Worm (Caenorhabditis elegans) whole organism, L1 larva: ENCODE measurements around the gene unc-18.

Source experiments
- C34B4.2 ChIP-seq: sonication (generic microtip); optimal IDR thresholded peaks from 2 replicates; lab custom pipeline; 2017; ENCODE audit warnings: mild to moderate bottlenecking, missing genetic modification characterization, missing compliant biosample characterization
- blmp-1 ChIP-seq: fragments of 150-350 bp; optimal IDR thresholded peaks from 2 replicates; lab custom pipeline; 2014; ENCODE audit warnings: missing biosample characterization, missing genetic modification characterization
- egl-27 ChIP-seq, 2 experiments: fragments of 150-350 bp in 1 of 2; sonication (generic microtip); optimal IDR thresholded peaks; 3 replicates each; lab custom pipeline; 2017 to 2018; ENCODE audit warnings: missing biosample characterization in 2 of 2, missing genetic modification characterization in 2 of 2, missing genetic modification reagents in 2 of 2
- fkh-10 ChIP-seq: sonication (generic microtip); optimal IDR thresholded peaks from 2 replicates; lab custom pipeline; 2017; ENCODE audit warnings: missing biosample characterization, missing genetic modification reagents, missing genetic modification characterization
- jun-1 ChIP-seq: fragments of 150-350 bp; optimal IDR thresholded peaks from 2 replicates; lab custom pipeline; 2014; ENCODE audit warnings: missing biosample characterization, missing genetic modification reagents, missing genetic modification characterization
- lin-39 ChIP-seq: fragments of 150-350 bp; optimal IDR thresholded peaks from 2 replicates; lab custom pipeline; 2014; ENCODE audit warnings: missing biosample characterization, missing genetic modification reagents, missing genetic modification characterization
- lsy-2 ChIP-seq, 2 experiments: fragments of 150-350 bp; optimal IDR thresholded peaks; 2 replicates each; lab custom pipeline; 2014; ENCODE audit warnings: missing biosample characterization in 2 of 2, missing genetic modification characterization in 2 of 2
- nhr-12 ChIP-seq: sonication (generic microtip); optimal IDR thresholded peaks from 2 replicates; lab custom pipeline; 2017; ENCODE audit warnings: missing biosample characterization, missing genetic modification characterization
- nhr-20 ChIP-seq: sonication (generic microtip); optimal IDR thresholded peaks from 2 replicates; lab custom pipeline; 2016; ENCODE audit warnings: mild to moderate bottlenecking, missing genetic modification characterization, missing compliant biosample characterization
- pax-3 ChIP-seq: fragments of 200-800 bp; sonication (Bioruptor generic); optimal IDR thresholded peaks from 2 replicates; lab custom pipeline; 2018; ENCODE audit warnings: mild to moderate bottlenecking, missing genetic modification characterization, moderate library complexity, missing compliant biosample characterization
- pqm-1 ChIP-seq: sonication (generic microtip); optimal IDR thresholded peaks from 3 replicates; lab custom pipeline; 2017; ENCODE audit warnings: missing biosample characterization, missing genetic modification characterization
- unc-62 ChIP-seq: fragments of 150-350 bp; optimal IDR thresholded peaks from 2 replicates; lab custom pipeline; 2014; ENCODE audit warnings: missing biosample characterization, missing genetic modification reagents, missing genetic modification characterization

- no peak for TF ChIP-seq lin-39
- TF ChIP-seq C34B4.2 (tag; lab: Kevin White, UChicago), result no peak
- no peak for TF ChIP-seq egl-27 (tag; optimal IDR thresholded peaks at IDR 0.05; lab: Kevin White, UChicago)
- no peak for TF ChIP-seq pqm-1 (tag; lab: Kevin White, UChicago)
- no peak for TF ChIP-seq blmp-1 (tag; lab: Kevin White, UChicago)
- no peak for TF ChIP-seq unc-62 (GFP tag; lab: Kevin White, UChicago)
- TF ChIP-seq jun-1 (tag; lab: Kevin White, UChicago), result no peak
- TF ChIP-seq fkh-10 (GFP tag; lab: Kevin White, UChicago), result no peak
- no peak for TF ChIP-seq pax-3 (tag; lab: Kevin White, UChicago)
- TF ChIP-seq lsy-2 (tag; optimal IDR thresholded peaks at IDR 0.05; lab: Kevin White, UChicago), result no peak
- no peak for TF ChIP-seq nhr-12 (tag; lab: Kevin White, UChicago)
- no peak for TF ChIP-seq nhr-20 (tag; lab: Kevin White, UChicago)
Observed at ce11 chrX:7674871-7675270, 7.8 kb upstream of the unc-18 start.
